Worm (Caenorhabditis elegans) whole organism, L4/young adult: Measurements from ENCODE around the gene C50F4.8.

ENCODE experiments used
- W03F9.2 ChIP-seq: fragments of 150-350 bp; optimal IDR thresholded peaks from 2 replicates; lab custom pipeline; 2014; ENCODE audit warnings: missing biosample characterization, missing genetic modification characterization
- him-1 ChIP-seq: sonication (generic microtip); optimal IDR thresholded peaks from 2 replicates; lab custom pipeline; 2016; ENCODE audit warnings: missing genotype, missing genetic modification reagents, missing genetic modification characterization, missing compliant biosample characterization

DNA sequence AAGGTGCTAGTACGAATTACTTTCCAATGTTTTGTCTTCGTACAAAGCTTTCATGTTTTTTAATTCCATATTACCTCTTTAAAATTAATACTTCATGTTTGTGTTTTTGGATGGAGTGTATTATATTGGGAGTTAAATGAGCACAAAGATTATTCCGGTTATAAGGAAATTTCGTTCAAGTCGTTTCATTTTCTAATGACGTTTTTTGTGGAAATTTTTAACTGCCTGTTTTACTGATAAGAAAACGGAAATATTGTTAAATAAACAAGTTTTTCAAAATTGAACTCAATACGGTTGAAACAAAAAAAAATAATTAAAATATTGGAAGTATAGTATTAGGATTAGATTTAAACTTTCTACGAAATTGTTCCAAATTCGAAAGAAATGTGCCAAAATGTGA is 8.7 kb upstream of the C50F4.8 start:
- no peak for TF ChIP-seq W03F9.2 (tag; lab: Kevin White, UChicago)
- TF ChIP-seq him-1 (tag; lab: Kevin White, UChicago): no peak
